Worm (Caenorhabditis elegans): ENCODE measurements around the gene C44H9.4.

- TF ChIP-seq him-1 (tag; optimal IDR thresholded peaks at IDR 0.05), result no peak
- TF ChIP-seq W03F9.2 (tag; optimal IDR thresholded peaks at IDR 0.05), result no peak
These were observed 40.3 kb upstream of the C44H9.4 start, which contains the start of gene ugt-4 for ce11 chrV:12795196-12795595.
